Worm (Caenorhabditis elegans) whole organism, midembryonic: ENCODE results near the gene clec-21.

Experiments
- med-1 ChIP-seq: sonication (generic microtip); optimal IDR thresholded peaks from 2 replicates; lab custom pipeline; 2017; ENCODE audit warnings: missing genetic modification characterization, mild to moderate bottlenecking, missing compliant biosample characterization, antibody characterized with exemption, missing genetic modification reagents; ENCODE audit not compliant: insufficient read depth
- ztf-23 ChIP-seq: fragments of 200-800 bp; sonication (Bioruptor generic); IDR thresholded peaks from 2 replicates; pipeline ENCODE4 v1.3.6; 2022; ENCODE audit warnings: missing genetic modification reagents, missing genetic modification characterization, missing compliant biosample characterization

DNA sequence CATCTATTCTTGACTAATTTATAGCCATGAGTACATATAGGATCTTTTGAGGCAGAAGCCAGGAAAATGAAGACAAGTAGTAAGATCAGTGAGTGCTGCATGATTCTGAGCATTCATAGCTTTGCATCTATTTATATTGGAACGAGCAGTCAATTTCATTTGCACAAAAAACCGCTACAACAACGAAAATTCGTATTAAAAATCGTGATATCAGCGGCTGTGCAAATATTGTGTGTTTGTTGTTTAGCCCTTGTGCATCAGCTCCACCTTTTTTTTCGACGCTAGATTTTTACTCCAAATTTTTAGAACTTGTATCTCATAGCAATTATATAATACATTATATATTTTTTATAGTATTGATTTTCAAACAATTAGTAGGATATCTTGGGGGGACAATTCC, at the start of gene clec-21:
- no peak for TF ChIP-seq ztf-23 (GFP tag; lab: Robert Waterston, UW)
- TF ChIP-seq med-1 (GFP tag; lab: Kevin White, UChicago), result no peak
